Worm (Caenorhabditis elegans) whole organism, L1 larva: ENCODE measurements around the gene mex-6.

Experiments
- C04F5.9 ChIP-seq: sonication (generic microtip); optimal IDR thresholded peaks from 2 replicates; lab custom pipeline; 2016; ENCODE audit warnings: missing genetic modification characterization, missing compliant biosample characterization
- aha-1 ChIP-seq: fragments of 150-350 bp; optimal IDR thresholded peaks from 2 replicates; lab custom pipeline; 2014; ENCODE audit warnings: missing biosample characterization, missing genetic modification characterization
- aly-2 ChIP-seq: fragments of 150-350 bp; optimal IDR thresholded peaks from 2 replicates; lab custom pipeline; 2014; ENCODE audit warnings: missing biosample characterization, missing genetic modification characterization
- ama-1 ChIP-seq: fragments of 150-350 bp; optimal IDR thresholded peaks from 2 replicates; lab custom pipeline; 2014
- ces-1 ChIP-seq: fragments of 150-350 bp; optimal IDR thresholded peaks from 2 replicates; lab custom pipeline; 2014; ENCODE audit warnings: missing biosample characterization, missing genetic modification reagents, missing genetic modification characterization
- efl-1 ChIP-seq, 4 experiments: fragments of 150-350 bp; optimal IDR thresholded peaks in 3 of 4; peaks in 1 of 4; 1 replicate in 1 of 4; 2 replicates in 3 of 4; lab custom pipeline; 2014; ENCODE audit warnings: missing biosample characterization in 2 of 4, missing genetic modification characterization in 2 of 4, missing genetic modification reagents in 2 of 4
- elt-2 ChIP-seq: sonication (generic microtip); optimal IDR thresholded peaks from 2 replicates; lab custom pipeline; 2016; ENCODE audit warnings: missing genetic modification characterization, mild to moderate bottlenecking, inconsistent platforms, missing compliant biosample characterization, missing genetic modification reagents
- hlh-4 ChIP-seq: sonication (generic microtip); optimal IDR thresholded peaks from 2 replicates; lab custom pipeline; 2016; ENCODE audit warnings: mild to moderate bottlenecking, missing genetic modification characterization, missing compliant biosample characterization
- lin-39 ChIP-seq: fragments of 150-350 bp; optimal IDR thresholded peaks from 2 replicates; lab custom pipeline; 2014; ENCODE audit warnings: missing biosample characterization, missing genetic modification reagents, missing genetic modification characterization
- nhr-12 ChIP-seq: sonication (generic microtip); optimal IDR thresholded peaks from 2 replicates; lab custom pipeline; 2017; ENCODE audit warnings: missing biosample characterization, missing genetic modification characterization
- nhr-90 ChIP-seq: sonication (generic microtip); optimal IDR thresholded peaks from 2 replicates; lab custom pipeline; 2016; ENCODE audit warnings: mild to moderate bottlenecking, missing genetic modification characterization, missing compliant biosample characterization; ENCODE audit not compliant: poor library complexity
- rnt-1 ChIP-seq: sonication (generic microtip); optimal IDR thresholded peaks from 2 replicates; lab custom pipeline; 2016; ENCODE audit warnings: mild to moderate bottlenecking, missing genetic modification characterization, moderate library complexity, missing compliant biosample characterization
- unc-130 ChIP-seq: fragments of 150-350 bp; optimal IDR thresholded peaks from 2 replicates; lab custom pipeline; 2017; ENCODE audit warnings: missing biosample characterization, missing genetic modification characterization, inconsistent platforms

DNA sequence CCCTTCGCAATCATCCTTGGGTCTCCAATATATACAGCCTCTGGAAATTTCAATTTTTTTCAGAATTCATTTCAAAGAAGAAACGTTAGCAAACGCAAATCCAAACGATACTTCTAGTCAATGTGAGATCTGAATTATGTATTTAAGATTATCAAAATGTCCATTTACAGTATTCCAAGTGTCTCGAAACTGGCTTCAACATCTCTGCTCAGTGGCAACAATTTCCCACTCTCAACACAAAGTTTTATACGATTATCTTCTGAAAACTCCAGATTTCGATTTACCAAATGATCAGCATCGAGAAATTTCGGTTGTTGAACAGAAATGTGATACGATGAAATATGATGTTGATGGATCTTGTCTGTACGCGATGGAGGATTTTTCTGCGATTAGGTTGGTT is 32.6 kb downstream of the mex-6 start:
- TF ChIP-seq C04F5.9 (no peak), unc-130 (no peak), lin-39 (tag; lab: Kevin White, UChicago) (no peak), nhr-12 (no peak), rnt-1 (tag; lab: Kevin White, UChicago) (no peak), ama-1 (lab: Kevin White, UChicago) (no peak), efl-1 (optimal IDR thresholded peaks at IDR 0.05; lab: Kevin White, UChicago) (no peak), efl-1 (GFP tag; optimal IDR thresholded peaks at IDR 0.05 in 1 of 2; lab: Kevin White, UChicago) (no peak), elt-2 (tag; lab: Kevin White, UChicago) (no peak), aha-1 (no peak), aly-2 (tag; lab: Kevin White, UChicago) (no peak), hlh-4 (tag; lab: Kevin White, UChicago) (no peak), nhr-90 (tag; lab: Kevin White, UChicago) (no peak), ces-1 (GFP tag; lab: Kevin White, UChicago) (no peak)
